Fruit fly (Drosophila melanogaster) whole organism, embryonic: ENCODE data around the gene haf.
A peak's percentile ranks its signal among the peaks of the same experiment; 100 is the strongest.

Experiments used
- Abd-B ChIP-seq: fragments of 200-800 bp; sonication (Bioruptor generic); optimal IDR thresholded peaks from 2 replicates; lab custom pipeline; 2018; ENCODE audit warnings: missing biosample characterization, mild to moderate bottlenecking, missing genetic modification characterization, moderate library complexity
- Ada2b ChIP-seq: fragments of 200-800 bp; sonication (Bioruptor generic); IDR thresholded peaks from 2 replicates; pipeline ENCODE4 v1.3.6; 2022; ENCODE audit warnings: missing biosample characterization, missing genetic modification characterization
- Asciz ChIP-seq: fragments of 200-800 bp; sonication (Bioruptor generic); optimal IDR thresholded peaks from 2 replicates; lab custom pipeline; 2017; ENCODE audit warnings: missing biosample characterization, mild to moderate bottlenecking, missing genetic modification characterization, missing genetic modification reagents
- CG10147 ChIP-seq: fragments of 200-800 bp; sonication (Bioruptor generic); optimal IDR thresholded peaks from 2 replicates; lab custom pipeline; 2019; ENCODE audit warnings: missing biosample characterization, mild to moderate bottlenecking, missing genetic modification characterization, moderate library complexity
- CG10654 ChIP-seq: fragments of 200-800 bp; sonication (Bioruptor generic); optimal IDR thresholded peaks from 2 replicates; lab custom pipeline; 2016; ENCODE audit warnings: missing biosample characterization, missing genetic modification characterization
- CG11398 ChIP-seq: fragments of 200-800 bp; sonication (Bioruptor generic); optimal IDR thresholded peaks from 2 replicates; lab custom pipeline; 2016; ENCODE audit warnings: missing biosample characterization, missing genetic modification characterization
- CG11504 ChIP-seq: fragments of 200-800 bp; sonication (Bioruptor generic); optimal IDR thresholded peaks from 3 replicates; lab custom pipeline; 2019; ENCODE audit warnings: missing biosample characterization, mild to moderate bottlenecking, missing genetic modification characterization, moderate library complexity
- CG11696 ChIP-seq: fragments of 200-800 bp; sonication (Bioruptor generic); IDR thresholded peaks from 2 replicates; pipeline ENCODE4 v1.3.6; 2022; ENCODE audit warnings: missing biosample characterization, missing genetic modification characterization
- CG12155 ChIP-seq: fragments of 200-800 bp; sonication (Bioruptor generic); optimal IDR thresholded peaks from 3 replicates; lab custom pipeline; 2016; ENCODE audit warnings: missing biosample characterization, missing genetic modification characterization
- CG15269 ChIP-seq: fragments of 200-800 bp; sonication (Bioruptor generic); optimal IDR thresholded peaks from 2 replicates; lab custom pipeline; 2018; ENCODE audit warnings: missing biosample characterization, mild to moderate bottlenecking, missing genetic modification characterization, moderate library complexity
- CG2202 ChIP-seq: fragments of 200-800 bp; sonication (Bioruptor generic); optimal IDR thresholded peaks from 2 replicates; lab custom pipeline; 2018; ENCODE audit warnings: missing biosample characterization, mild to moderate bottlenecking, missing genetic modification characterization
- CG3065 ChIP-seq: fragments of 200-800 bp; sonication (Bioruptor generic); optimal IDR thresholded peaks from 2 replicates; lab custom pipeline; 2016; ENCODE audit warnings: missing biosample characterization, missing genetic modification characterization
- CG4820 ChIP-seq: fragments of 200-800 bp; sonication (Bioruptor generic); optimal IDR thresholded peaks from 3 replicates; lab custom pipeline; 2016; ENCODE audit warnings: missing biosample characterization, missing genetic modification characterization
- CG4854 ChIP-seq: fragments of 200-800 bp; sonication (Bioruptor generic); optimal IDR thresholded peaks from 2 replicates; lab custom pipeline; 2016; ENCODE audit warnings: missing biosample characterization, missing genetic modification characterization, inconsistent platforms
- CG5953 ChIP-seq: fragments of 200-800 bp; sonication (Bioruptor generic); IDR thresholded peaks from 2 replicates; pipeline ENCODE4 v1.3.6; 2022; ENCODE audit warnings: missing biosample characterization, missing genetic modification characterization
- CG8388 ChIP-seq: fragments of 200-800 bp; sonication (Bioruptor generic); optimal IDR thresholded peaks from 2 replicates; lab custom pipeline; 2019; ENCODE audit warnings: missing biosample characterization, mild to moderate bottlenecking, missing genetic modification characterization, moderate library complexity
- CG8765 ChIP-seq: fragments of 200-800 bp; sonication (Bioruptor generic); IDR thresholded peaks from 2 replicates; pipeline ENCODE4 v1.3.6; 2022; ENCODE audit warnings: missing biosample characterization, missing genetic modification characterization
- CG9215 ChIP-seq: fragments of 200-800 bp; sonication (Bioruptor generic); IDR thresholded peaks from 2 replicates; pipeline ENCODE4 v1.3.6; 2022; ENCODE audit warnings: missing biosample characterization, missing genetic modification characterization
- CG9727 ChIP-seq: fragments of 200-800 bp; sonication (Bioruptor generic); optimal IDR thresholded peaks from 3 replicates; lab custom pipeline; 2017; ENCODE audit warnings: missing biosample characterization, mild to moderate bottlenecking, missing genetic modification characterization
- CTCF ChIP-seq: fragments of 200-800 bp; sonication (Bioruptor generic); optimal IDR thresholded peaks from 2 replicates; lab custom pipeline; 2017; ENCODE audit warnings: missing biosample characterization, mild to moderate bottlenecking, missing genetic modification characterization, moderate library complexity
- Camta ChIP-seq: fragments of 200-800 bp; sonication (Bioruptor generic); optimal IDR thresholded peaks from 2 replicates; lab custom pipeline; 2016; ENCODE audit warnings: missing biosample characterization, missing genetic modification characterization
- Dref ChIP-seq: fragments of 200-800 bp; sonication (Bioruptor generic); IDR thresholded peaks from 2 replicates; pipeline ENCODE4 v1.3.6; 2022; ENCODE audit warnings: missing biosample characterization, missing genetic modification characterization
- Eip74EF ChIP-seq, 2 experiments: fragments of 200-800 bp in 1 of 2; fragments of >200 bp in 1 of 2; sonication (Bioruptor generic) in 1 of 2; optimal IDR thresholded peaks; 2 replicates each; lab custom pipeline; 2017 to 2019; ENCODE audit warnings: missing biosample characterization in 2 of 2, missing genetic modification characterization in 2 of 2, mild to moderate bottlenecking in 1 of 2, moderate library complexity in 1 of 2
- HmgZ ChIP-seq: fragments of 200-800 bp; sonication (Bioruptor generic); optimal IDR thresholded peaks from 2 replicates; lab custom pipeline; 2018; ENCODE audit warnings: missing biosample characterization, mild to moderate bottlenecking, missing genetic modification characterization
- Hr39 ChIP-seq: fragments of >200 bp; optimal IDR thresholded peaks from 2 replicates; lab custom pipeline; 2017
- Lhr ChIP-seq: fragments of 200-800 bp; sonication (Bioruptor generic); optimal IDR thresholded peaks from 3 replicates; lab custom pipeline; 2017; ENCODE audit warnings: mild to moderate bottlenecking, missing biosample characterization, missing genetic modification reagents, missing genetic modification characterization
- MTF-1 ChIP-seq: fragments of 200-800 bp; sonication (Bioruptor generic); optimal IDR thresholded peaks from 2 replicates; lab custom pipeline; 2018; ENCODE audit warnings: missing biosample characterization, mild to moderate bottlenecking, missing genetic modification characterization, borderline replicate concordance
- Myb ChIP-seq: fragments of 200-800 bp; sonication (Bioruptor generic); optimal IDR thresholded peaks from 2 replicates; lab custom pipeline; 2016; ENCODE audit warnings: missing biosample characterization, missing genetic modification characterization
- NC2α ChIP-seq: fragments of 200-800 bp; sonication (Bioruptor generic); optimal IDR thresholded peaks from 2 replicates; lab custom pipeline; 2016; ENCODE audit warnings: missing biosample characterization, missing genetic modification characterization
- NK7.1 ChIP-seq: fragments of 200-800 bp; sonication (Bioruptor generic); optimal IDR thresholded peaks from 3 replicates; lab custom pipeline; 2016; ENCODE audit warnings: missing biosample characterization, missing genetic modification characterization
- Nf-YA ChIP-seq: fragments of 200-800 bp; sonication (Bioruptor generic); IDR thresholded peaks from 2 replicates; pipeline ENCODE4 v1.3.6; 2022; ENCODE audit warnings: missing biosample characterization, missing genetic modification characterization
- Nf-YC ChIP-seq: fragments of 200-800 bp; optimal IDR thresholded peaks from 3 replicates; lab custom pipeline; 2019; ENCODE audit warnings: missing biosample characterization, mild to moderate bottlenecking, missing genetic modification characterization, moderate library complexity
- Ptx1 ChIP-seq: fragments of 200-800 bp; sonication (Bioruptor generic); IDR thresholded peaks from 2 replicates; pipeline ENCODE4 v1.3.6; 2022; ENCODE audit warnings: missing biosample characterization, missing genetic modification characterization
- Six4 ChIP-seq: fragments of 200-800 bp; sonication (Bioruptor generic); optimal IDR thresholded peaks from 2 replicates; lab custom pipeline; 2016; ENCODE audit warnings: missing biosample characterization, missing genetic modification characterization
- Xbp1 ChIP-seq: fragments of 200-800 bp; sonication (Bioruptor generic); optimal IDR thresholded peaks from 3 replicates; lab custom pipeline; 2016; ENCODE audit warnings: missing biosample characterization, mild to moderate bottlenecking, missing genetic modification characterization
- ac ChIP-seq: fragments of 200-800 bp; sonication (Bioruptor generic); optimal IDR thresholded peaks from 3 replicates; lab custom pipeline; 2017; ENCODE audit warnings: missing biosample characterization, mild to moderate bottlenecking, missing genetic modification characterization
- amos ChIP-seq: fragments of 200-800 bp; sonication (Bioruptor generic); IDR thresholded peaks from 2 replicates; pipeline ENCODE4 v1.3.6; 2022; ENCODE audit warnings: missing biosample characterization, missing genetic modification characterization; ENCODE audit not compliant: partially characterized antibody
- ap ChIP-seq: fragments of 200-800 bp; sonication (Bioruptor generic); IDR thresholded peaks from 2 replicates; pipeline ENCODE4 v1.3.6; 2022; ENCODE audit warnings: missing biosample characterization, missing genetic modification characterization
- caup ChIP-seq: fragments of 200-800 bp; sonication (Bioruptor generic); optimal IDR thresholded peaks from 3 replicates; lab custom pipeline; 2017; ENCODE audit warnings: missing biosample characterization, mild to moderate bottlenecking, missing genetic modification characterization, moderate library complexity; ENCODE audit not compliant: severe bottlenecking
- en ChIP-seq: fragments of 200-800 bp; sonication (Bioruptor generic); optimal IDR thresholded peaks from 2 replicates; lab custom pipeline; 2016; ENCODE audit warnings: missing biosample characterization, missing genetic modification characterization
- ftz-f1 ChIP-seq: fragments of 200-800 bp; sonication (Bioruptor generic); optimal IDR thresholded peaks from 2 replicates; lab custom pipeline; 2016; ENCODE audit warnings: missing biosample characterization, missing genetic modification characterization
- grau ChIP-seq: fragments of 200-800 bp; optimal IDR thresholded peaks from 3 replicates; lab custom pipeline; 2019; ENCODE audit warnings: missing biosample characterization, mild to moderate bottlenecking, missing genetic modification characterization, moderate library complexity
- kni ChIP-seq: fragments of 200-800 bp; sonication (Bioruptor generic); optimal IDR thresholded peaks from 3 replicates; lab custom pipeline; 2017; ENCODE audit warnings: mild to moderate bottlenecking, missing biosample characterization, missing genetic modification reagents, missing genetic modification characterization
- pan ChIP-seq, 4 experiments: fragments of >200 bp in 3 of 4; fragments of 200-800 bp in 1 of 4; sonication (Bioruptor generic) in 1 of 4; optimal IDR thresholded peaks in 3 of 4; IDR thresholded peaks in 1 of 4; 2 replicates each; pipeline versions ENCODE4 v1.3.6 to Lab custom; 2017 to 2022; ENCODE audit warnings: missing biosample characterization in 2 of 4, missing genetic modification characterization in 2 of 4, mixed read lengths in 1 of 4
- pfk ChIP-seq: fragments of 200-800 bp; sonication (Bioruptor generic); optimal IDR thresholded peaks from 2 replicates; lab custom pipeline; 2018; ENCODE audit warnings: missing biosample characterization, mild to moderate bottlenecking, missing genetic modification characterization, moderate library complexity
- pros ChIP-seq: fragments of 200-800 bp; sonication (Bioruptor generic); optimal IDR thresholded peaks from 3 replicates; lab custom pipeline; 2019; ENCODE audit warnings: missing biosample characterization, mild to moderate bottlenecking, missing genetic modification characterization, moderate library complexity
- psq ChIP-seq: fragments of 200-800 bp; sonication (Bioruptor generic); optimal IDR thresholded peaks from 2 replicates; lab custom pipeline; 2017; ENCODE audit warnings: missing biosample characterization, missing genetic modification characterization
- pum ChIP-seq: fragments of 200-800 bp; sonication (Bioruptor generic); optimal IDR thresholded peaks from 2 replicates; lab custom pipeline; 2016; ENCODE audit warnings: missing biosample characterization, missing genetic modification characterization
- sim ChIP-seq: fragments of 200-800 bp; sonication (Bioruptor generic); IDR thresholded peaks from 2 replicates; pipeline ENCODE4 v1.3.6; 2022; ENCODE audit warnings: missing biosample characterization, missing genetic modification characterization
- sna ChIP-seq: fragments of 200-800 bp; sonication (Bioruptor generic); IDR thresholded peaks from 2 replicates; pipeline ENCODE4 v1.3.6; 2022; ENCODE audit warnings: missing biosample characterization, missing genetic modification characterization; ENCODE audit not compliant: partially characterized antibody
- vnd ChIP-seq: fragments of 200-800 bp; sonication (Bioruptor generic); IDR thresholded peaks from 3 replicates; pipeline ENCODE4 v1.3.6; 2022; ENCODE audit warnings: missing biosample characterization, missing genetic modification characterization; ENCODE audit not compliant: partially characterized antibody

Gene haf

dm6 chr2L:1590167-1590566, 35.2 kb downstream of the haf start (continued):
- TF ChIP-seq CG11398 = peak; percentile 42
- TF ChIP-seq Xbp1 = peak; percentile 79
- TF ChIP-seq CG15269 (tag; lab: Kevin White, UChicago) = peak; percentile 81
- peak; percentile 46 for TF ChIP-seq NC2α
- TF ChIP-seq CG11504 (tag; lab: Kevin White, UChicago) = peak; percentile 90
- TF ChIP-seq Dref = no peak
- no peak for TF ChIP-seq ftz-f1 (GFP tag; lab: Kevin White, UChicago)
- TF ChIP-seq psq (GFP tag; lab: Kevin White, UChicago) = no peak
- peak; percentile 69 for TF ChIP-seq ap
- peak; percentile 76 for TF ChIP-seq caup (GFP tag; lab: Kevin White, UChicago)
- TF ChIP-seq CG8765 (GFP tag; lab: Robert Waterston, UW) = no peak
- TF ChIP-seq ac (GFP tag; lab: Kevin White, UChicago) = no peak
- TF ChIP-seq CG11696 (GFP tag; lab: Robert Waterston, UW) = peak; percentile 41; the same call in 1 of the 2 replicates
- TF ChIP-seq Myb (GFP tag; lab: Kevin White, UChicago) = peak; percentile 58
- TF ChIP-seq grau (tag; lab: Kevin White, UChicago) = peak; percentile 76
- peak; percentile 65 for TF ChIP-seq CG9215 (GFP tag; lab: Robert Waterston, UW)
- peak; percentile 54; the same call in 1 of the 2 replicates for TF ChIP-seq sim
- no peak for TF ChIP-seq pan (optimal IDR thresholded peaks at IDR 0.05; lab: Kevin White, UChicago)
- peak in 1 of 2 experiments; percentile 82 for TF ChIP-seq pan (GFP tag; optimal IDR thresholded peaks at IDR 0.05 in 1 of 2, IDR thresholded peaks at IDR 0.05 in 1 of 2)
- TF ChIP-seq CG5953 (GFP tag; lab: Robert Waterston, UW) = peak; percentile 51; the same call in 1 of the 2 replicates
- peak; percentile 78 for TF ChIP-seq CG10147
- no peak for TF ChIP-seq CG2202
- TF ChIP-seq HmgZ (tag; lab: Kevin White, UChicago) = no peak
- TF ChIP-seq CG8388 = peak; percentile 72
- TF ChIP-seq pum = peak; percentile 64
- TF ChIP-seq pros (GFP tag; lab: Kevin White, UChicago) = no peak
- TF ChIP-seq CTCF (GFP tag; lab: Kevin White, UChicago) = no peak
- no peak for TF ChIP-seq vnd (GFP tag; lab: Robert Waterston, UW)
- peak; percentile 68 for TF ChIP-seq CG10654 (GFP tag; lab: Kevin White, UChicago)
- no peak for TF ChIP-seq Hr39 (lab: Kevin White, UChicago)
- TF ChIP-seq Nf-YA (GFP tag; lab: Robert Waterston, UW) = peak; percentile 79
- peak; percentile 54 for TF ChIP-seq Abd-B (GFP tag; lab: Kevin White, UChicago)
- peak; percentile 80 for TF ChIP-seq Ada2b (GFP tag; lab: Robert Waterston, UW)
- peak; percentile 23 for TF ChIP-seq CG3065 (GFP tag; lab: Kevin White, UChicago)
- TF ChIP-seq Camta (GFP tag; lab: Kevin White, UChicago) = peak; percentile 78
- TF ChIP-seq Nf-YC = no peak
- TF ChIP-seq NK7.1 (GFP tag; lab: Kevin White, UChicago) = peak; percentile 72
- TF ChIP-seq amos = no peak
- TF ChIP-seq sna (GFP tag; lab: Robert Waterston, UW) = no peak
- no peak for TF ChIP-seq en (GFP tag; lab: Kevin White, UChicago)
- peak in 1 of 2 experiments; percentile 78 for TF ChIP-seq Eip74EF (GFP tag; optimal IDR thresholded peaks at IDR 0.05; lab: Kevin White, UChicago)
- TF ChIP-seq CG4854 (GFP tag; lab: Kevin White, UChicago) = peak; percentile 64
- peak; percentile 84 for TF ChIP-seq CG4820 (GFP tag; lab: Kevin White, UChicago)
- TF ChIP-seq Six4 (GFP tag; lab: Kevin White, UChicago) = peak; percentile 50
- peak; percentile 75 for TF ChIP-seq CG9727 (GFP tag; lab: Kevin White, UChicago)
- no peak for TF ChIP-seq pfk
- TF ChIP-seq Asciz (GFP tag; lab: Kevin White, UChicago) = peak; percentile 70
- TF ChIP-seq MTF-1 (GFP tag; lab: Kevin White, UChicago) = peak; percentile 49
- TF ChIP-seq Ptx1 (GFP tag; lab: Robert Waterston, UW) = peak; percentile 82
- TF ChIP-seq CG12155 (GFP tag; lab: Kevin White, UChicago) = peak; percentile 68
- TF ChIP-seq kni = no peak
- no peak for TF ChIP-seq Lhr (GFP tag; lab: Kevin White, UChicago)
